Fruit fly (Drosophila melanogaster) whole organism, embryonic: ENCODE data around the gene CG42674.

ENCODE experiments used
- CG11696 ChIP-seq: fragments of 200-800 bp; sonication (Bioruptor generic); IDR thresholded peaks from 2 replicates; pipeline ENCODE4 v1.3.6; 2022; ENCODE audit warnings: missing biosample characterization, missing genetic modification characterization
- CG17802 ChIP-seq: fragments of 200-800 bp; sonication (Bioruptor generic); optimal IDR thresholded peaks from 2 replicates; lab custom pipeline; 2018; ENCODE audit warnings: missing biosample characterization, mild to moderate bottlenecking, missing genetic modification characterization, moderate library complexity
- CG31224 ChIP-seq: fragments of 200-800 bp; sonication (Bioruptor generic); IDR thresholded peaks from 2 replicates; pipeline ENCODE4 v1.3.6; 2022; ENCODE audit warnings: missing biosample characterization, missing genetic modification characterization
- Nf-YC ChIP-seq: fragments of 200-800 bp; optimal IDR thresholded peaks from 3 replicates; lab custom pipeline; 2019; ENCODE audit warnings: missing biosample characterization, mild to moderate bottlenecking, missing genetic modification characterization, moderate library complexity
- Ssrp ChIP-seq: fragments of 200-800 bp; sonication (Bioruptor generic); optimal IDR thresholded peaks from 2 replicates; lab custom pipeline; 2018; ENCODE audit warnings: missing biosample characterization, mild to moderate bottlenecking, missing genetic modification characterization, moderate library complexity
- lola ChIP-seq, 3 experiments: fragments of >200 bp in 2 of 3; fragments of 200-800 bp in 1 of 3; sonication (Bioruptor generic) in 1 of 3; optimal IDR thresholded peaks; 2 replicates each; lab custom pipeline; 2017 to 2019; ENCODE audit warnings: missing biosample characterization in 3 of 3, missing genetic modification characterization in 3 of 3, mild to moderate bottlenecking in 1 of 3, moderate library complexity in 1 of 3
- seq ChIP-seq: fragments of 200-800 bp; sonication (Bioruptor generic); IDR thresholded peaks from 2 replicates; pipeline ENCODE4 v1.3.6; 2022; ENCODE audit warnings: missing biosample characterization, missing genetic modification characterization

dm6 chr3L:20231369-20231768 is 33.3 kb upstream of the CG42674 start, which contains the start of gene CG13813:
- no peak for TF ChIP-seq lola (GFP tag; optimal IDR thresholded peaks at IDR 0.05; lab: Kevin White, UChicago)
- TF ChIP-seq Ssrp (tag; lab: Kevin White, UChicago): no peak
- no peak for TF ChIP-seq CG17802 (tag; lab: Kevin White, UChicago)
- TF ChIP-seq seq (GFP tag; lab: Robert Waterston, UW): no peak
- TF ChIP-seq CG31224 (GFP tag; lab: Robert Waterston, UW): no peak
- no peak for TF ChIP-seq CG11696 (GFP tag; lab: Robert Waterston, UW)
- TF ChIP-seq Nf-YC (tag; lab: Kevin White, UChicago): no peak
